Worm (Caenorhabditis elegans): ENCODE data around the gene znf-474.

ce11 chrX:12185847-12186559 lies 36.3 kb downstream of the znf-474 start:
- no peak for TF ChIP-seq ztf-11 (tag; optimal IDR thresholded peaks at IDR 0.05)
- no peak for TF ChIP-seq lin-39 (tag; optimal IDR thresholded peaks at IDR 0.05)
- TF ChIP-seq vab-7 (GFP tag; IDR thresholded peaks at IDR 0.05), result no peak
- no peak for TF ChIP-seq egl-43 (GFP tag; IDR thresholded peaks at IDR 0.05)
